Comparison of ENCODE assay signal across 2 fruit fly cellular contexts in the genomic region with DNA sequence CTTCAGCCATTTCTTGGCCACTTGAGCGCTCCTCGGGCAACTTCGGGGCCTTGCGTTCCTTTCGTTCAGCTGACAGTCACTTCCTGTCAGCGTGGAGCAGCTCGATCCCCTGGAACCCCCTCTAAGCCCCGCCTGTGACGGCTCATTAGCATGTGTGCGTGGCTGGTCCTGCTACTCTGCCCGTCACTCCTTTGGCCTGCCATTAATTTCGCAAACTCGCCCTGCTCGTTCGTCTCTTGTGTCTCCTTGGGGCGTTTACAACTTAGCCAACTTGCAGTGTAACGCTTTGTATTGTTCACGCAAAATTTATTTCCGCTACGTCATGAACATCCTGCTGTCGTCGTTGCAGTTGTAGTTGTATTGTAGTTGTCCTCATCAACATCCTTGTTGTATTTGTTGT.
TF ChIP-seq lines count a peak whose summit lies in the region.

No protein-coding gene starts in this region.

- no peak for TF ChIP-seq CTCF in whole organism, embryonic (GFP tag; optimal IDR thresholded peaks at IDR 0.05; lab: Kevin White, UChicago)

TF ChIP-seq in whole organism, embryonic, 481 proteins besides CTCF, POLR2A, EP300 and RAD21:
- TF ChIP-seq bigmax (GFP tag; optimal IDR thresholded peaks at IDR 0.05; lab: Kevin White, UChicago) (no peak), CG11456 (GFP tag; IDR thresholded peaks at IDR 0.05; lab: Robert Waterston, UW) (0 out of 3 replicates have a peak, but pooled peaks have one; percentile 48), Med (GFP tag; lab: Kevin White, UChicago) (peak; percentile 66)

TF ChIP-seq in whole organism, prepupa, 60 proteins besides CTCF, POLR2A, EP300 and RAD21:
- TF ChIP-seq dsx (GFP tag; optimal IDR thresholded peaks at IDR 0.05; lab: Kevin White, UChicago; ENCODE audit: poor library complexity, severe bottlenecking) (peak; percentile 38), ss (GFP tag; optimal IDR thresholded peaks at IDR 0.05; lab: Kevin White, UChicago) (peak in 1 of 2 experiments; percentile 83), Eip78C (GFP tag; lab: Kevin White, UChicago) (peak; percentile 18), CG9139 (GFP tag; optimal IDR thresholded peaks at IDR 0.05; lab: Kevin White, UChicago) (no peak), fd85E (GFP tag; optimal IDR thresholded peaks at IDR 0.05; lab: Kevin White, UChicago) (no peak)
